Fruit fly (Drosophila melanogaster) whole organism, embryonic: Measurements from ENCODE around the gene CG7058.

ENCODE experiments used
- Atf3 ChIP-seq: fragments of 200-800 bp; sonication (Bioruptor generic); optimal IDR thresholded peaks from 3 replicates; lab custom pipeline; 2016; ENCODE audit warnings: missing biosample characterization, missing genetic modification characterization
- B-H2 ChIP-seq: fragments of 200-800 bp; sonication (Bioruptor generic); optimal IDR thresholded peaks from 2 replicates; lab custom pipeline; 2018; ENCODE audit warnings: missing biosample characterization, mild to moderate bottlenecking, missing genetic modification characterization
- Blimp-1 ChIP-seq: fragments of 200-800 bp; sonication (Bioruptor generic); optimal IDR thresholded peaks from 3 replicates; lab custom pipeline; 2018; ENCODE audit warnings: missing biosample characterization, missing genetic modification characterization, mild to moderate bottlenecking, moderate library complexity, missing genetic modification reagents
- CG10654 ChIP-seq: fragments of 200-800 bp; sonication (Bioruptor generic); optimal IDR thresholded peaks from 2 replicates; lab custom pipeline; 2016; ENCODE audit warnings: missing biosample characterization, missing genetic modification characterization
- CG11093 ChIP-seq: fragments of 200-800 bp; sonication (Bioruptor generic); IDR thresholded peaks from 3 replicates; pipeline ENCODE4 v1.3.6; 2022; ENCODE audit warnings: missing biosample characterization, missing genetic modification characterization
- CG11560 ChIP-seq: fragments of 200-800 bp; sonication (Bioruptor generic); IDR thresholded peaks from 3 replicates; pipeline ENCODE4 v1.3.6; 2022; ENCODE audit warnings: missing biosample characterization, missing genetic modification characterization
- CG13424 ChIP-seq: fragments of 200-800 bp; sonication (Bioruptor generic); optimal IDR thresholded peaks from 2 replicates; lab custom pipeline; 2019; ENCODE audit warnings: missing biosample characterization, mild to moderate bottlenecking, missing genetic modification characterization, moderate library complexity
- CG14667 ChIP-seq: fragments of 200-800 bp; sonication (Bioruptor generic); IDR thresholded peaks from 2 replicates; pipeline ENCODE4 v1.3.6; 2022; ENCODE audit warnings: missing biosample characterization, missing genetic modification characterization
- CG17328 ChIP-seq: fragments of 200-800 bp; sonication (Bioruptor generic); IDR thresholded peaks from 2 replicates; pipeline ENCODE4 v1.3.6; 2022; ENCODE audit warnings: missing biosample characterization, missing genetic modification characterization
- CG17359 ChIP-seq: fragments of 200-800 bp; sonication (Bioruptor generic); optimal IDR thresholded peaks from 3 replicates; lab custom pipeline; 2018; ENCODE audit warnings: missing biosample characterization, mild to moderate bottlenecking, missing genetic modification characterization, moderate library complexity
- CG18011 ChIP-seq: fragments of 200-800 bp; sonication (Bioruptor generic); optimal IDR thresholded peaks from 2 replicates; lab custom pipeline; 2017; ENCODE audit warnings: missing biosample characterization, missing genetic modification characterization, mild to moderate bottlenecking, moderate library complexity, missing genotype
- CG18764 ChIP-seq: fragments of 200-800 bp; sonication (Bioruptor generic); optimal IDR thresholded peaks from 3 replicates; lab custom pipeline; 2016; ENCODE audit warnings: missing biosample characterization, missing genetic modification characterization
- CG31388 ChIP-seq: fragments of 200-800 bp; sonication (Bioruptor generic); optimal IDR thresholded peaks from 2 replicates; lab custom pipeline; 2016; ENCODE audit warnings: missing biosample characterization, missing genetic modification characterization
- CG33213 ChIP-seq: fragments of 200-800 bp; sonication (Bioruptor generic); optimal IDR thresholded peaks from 3 replicates; lab custom pipeline; 2016; ENCODE audit warnings: missing biosample characterization, missing genetic modification characterization
- CG4282 ChIP-seq: fragments of 200-800 bp; sonication (Bioruptor generic); optimal IDR thresholded peaks from 2 replicates; lab custom pipeline; 2016; ENCODE audit warnings: missing biosample characterization, missing genetic modification characterization
- CG4424 ChIP-seq: fragments of 200-800 bp; sonication (Bioruptor generic); optimal IDR thresholded peaks from 3 replicates; lab custom pipeline; 2016; ENCODE audit warnings: missing biosample characterization, missing genetic modification characterization
- CG5180 ChIP-seq: fragments of 200-800 bp; sonication (Bioruptor generic); optimal IDR thresholded peaks from 3 replicates; lab custom pipeline; 2017; ENCODE audit warnings: missing biosample characterization, missing genetic modification characterization, mild to moderate bottlenecking, moderate library complexity, missing genetic modification reagents
- CG7357 ChIP-seq: fragments of 200-800 bp; sonication (Bioruptor generic); IDR thresholded peaks from 3 replicates; pipeline ENCODE4 v1.3.6; 2022; ENCODE audit warnings: missing biosample characterization, missing genetic modification characterization
- CG7786 ChIP-seq: fragments of 200-800 bp; sonication (Bioruptor generic); optimal IDR thresholded peaks from 2 replicates; lab custom pipeline; 2016; ENCODE audit warnings: missing biosample characterization, missing genetic modification characterization
- CG7963 ChIP-seq: fragments of 200-800 bp; sonication (Bioruptor generic); IDR thresholded peaks from 3 replicates; pipeline ENCODE4 v1.3.6; 2022; ENCODE audit warnings: missing biosample characterization, missing genetic modification characterization; ENCODE audit not compliant: partially characterized antibody
- CG8281 ChIP-seq: fragments of 200-800 bp; sonication (Bioruptor generic); optimal IDR thresholded peaks from 2 replicates; lab custom pipeline; 2018; ENCODE audit warnings: missing biosample characterization, mild to moderate bottlenecking, missing genetic modification characterization, moderate library complexity
- CG8290 ChIP-seq, 3 experiments: fragments of 200-800 bp; sonication (Bioruptor generic); optimal IDR thresholded peaks; 2 replicates each; lab custom pipeline; 2016 to 2019; ENCODE audit warnings: missing biosample characterization in 3 of 3, missing genetic modification characterization in 3 of 3, mild to moderate bottlenecking in 2 of 3, moderate library complexity in 1 of 3
- CG9727 ChIP-seq: fragments of 200-800 bp; sonication (Bioruptor generic); optimal IDR thresholded peaks from 3 replicates; lab custom pipeline; 2017; ENCODE audit warnings: missing biosample characterization, mild to moderate bottlenecking, missing genetic modification characterization
- CkIIα-i1 ChIP-seq: fragments of 200-800 bp; sonication (Bioruptor generic); IDR thresholded peaks from 2 replicates; pipeline ENCODE4 v1.3.6; 2022; ENCODE audit warnings: missing biosample characterization, missing genetic modification characterization
- D19A ChIP-seq: fragments of 200-800 bp; optimal IDR thresholded peaks from 3 replicates; lab custom pipeline; 2019; ENCODE audit warnings: missing biosample characterization, mild to moderate bottlenecking, missing genetic modification characterization, moderate library complexity
- HLH54F ChIP-seq: fragments of 200-800 bp; sonication (Bioruptor generic); optimal IDR thresholded peaks from 3 replicates; lab custom pipeline; 2016; ENCODE audit warnings: missing biosample characterization, missing genetic modification characterization
- MTF-1 ChIP-seq: fragments of 200-800 bp; sonication (Bioruptor generic); optimal IDR thresholded peaks from 2 replicates; lab custom pipeline; 2018; ENCODE audit warnings: missing biosample characterization, mild to moderate bottlenecking, missing genetic modification characterization, borderline replicate concordance
- Oli ChIP-seq: fragments of 200-800 bp; sonication (Bioruptor generic); optimal IDR thresholded peaks from 2 replicates; lab custom pipeline; 2018; ENCODE audit warnings: missing biosample characterization, mild to moderate bottlenecking, missing genetic modification characterization, moderate library complexity
- TFAM ChIP-seq: fragments of 200-800 bp; sonication (Bioruptor generic); optimal IDR thresholded peaks from 2 replicates; lab custom pipeline; 2017; ENCODE audit warnings: missing biosample characterization, missing genetic modification characterization, inconsistent platforms
- Xrp1 ChIP-seq: fragments of 200-800 bp; sonication (Bioruptor generic); IDR thresholded peaks from 2 replicates; pipeline ENCODE4 v1.3.6; 2022; ENCODE audit warnings: missing biosample characterization, missing genetic modification characterization
- abd-A ChIP-seq: fragments of 200-800 bp; sonication (Bioruptor generic); optimal IDR thresholded peaks from 3 replicates; lab custom pipeline; 2019; ENCODE audit warnings: missing biosample characterization, mild to moderate bottlenecking, missing genetic modification characterization, moderate library complexity
- ac ChIP-seq: fragments of 200-800 bp; sonication (Bioruptor generic); optimal IDR thresholded peaks from 3 replicates; lab custom pipeline; 2017; ENCODE audit warnings: missing biosample characterization, mild to moderate bottlenecking, missing genetic modification characterization
- crp ChIP-seq, 2 experiments: fragments of 200-800 bp; sonication (Bioruptor generic); optimal IDR thresholded peaks; 2 replicates in 1 of 2; 3 replicates in 1 of 2; lab custom pipeline; 2017; ENCODE audit warnings: missing biosample characterization in 2 of 2, missing genetic modification characterization in 2 of 2, mild to moderate bottlenecking in 1 of 2, moderate library complexity in 1 of 2
- dysf ChIP-seq: fragments of 200-800 bp; sonication (Bioruptor generic); IDR thresholded peaks from 3 replicates; pipeline ENCODE4 v1.3.6; 2022; ENCODE audit warnings: missing biosample characterization, missing genetic modification characterization
- gsb-n ChIP-seq: fragments of 200-800 bp; sonication (Bioruptor generic); optimal IDR thresholded peaks from 3 replicates; lab custom pipeline; 2018; ENCODE audit warnings: missing biosample characterization, mild to moderate bottlenecking, missing genetic modification characterization
- gt ChIP-seq: fragments of 200-800 bp; sonication (Bioruptor generic); IDR thresholded peaks from 2 replicates; pipeline ENCODE4 v1.3.6; 2022; ENCODE audit warnings: missing biosample characterization, missing genetic modification characterization
- h ChIP-seq: fragments of >200 bp; optimal IDR thresholded peaks from 2 replicates; lab custom pipeline; 2017
- hth ChIP-seq: fragments of >200 bp; optimal IDR thresholded peaks from 2 replicates; lab custom pipeline; 2017; ENCODE audit warnings: inconsistent platforms
- lab ChIP-seq: fragments of 200-800 bp; sonication (Bioruptor generic); optimal IDR thresholded peaks from 3 replicates; lab custom pipeline; 2017; ENCODE audit warnings: missing biosample characterization, missing genetic modification characterization, mild to moderate bottlenecking, moderate library complexity, missing genetic modification reagents
- mld ChIP-seq: fragments of 200-800 bp; sonication (Bioruptor generic); IDR thresholded peaks from 3 replicates; pipeline ENCODE4 v1.3.6; 2022; ENCODE audit warnings: missing biosample characterization, missing genetic modification characterization; ENCODE audit not compliant: partially characterized antibody
- pb ChIP-seq: fragments of 200-800 bp; sonication (Bioruptor generic); optimal IDR thresholded peaks from 3 replicates; lab custom pipeline; 2016; ENCODE audit warnings: missing biosample characterization, missing genetic modification characterization
- peb ChIP-seq: fragments of 200-800 bp; sonication (Bioruptor generic); IDR thresholded peaks from 2 replicates; pipeline ENCODE4 v1.3.6; 2022; ENCODE audit warnings: missing biosample characterization, missing genetic modification characterization
- pfk ChIP-seq: fragments of 200-800 bp; sonication (Bioruptor generic); optimal IDR thresholded peaks from 2 replicates; lab custom pipeline; 2018; ENCODE audit warnings: missing biosample characterization, mild to moderate bottlenecking, missing genetic modification characterization, moderate library complexity
- pita ChIP-seq: fragments of 200-800 bp; sonication (Bioruptor generic); optimal IDR thresholded peaks from 2 replicates; lab custom pipeline; 2017; ENCODE audit warnings: missing biosample characterization, mild to moderate bottlenecking, missing genetic modification characterization
- so ChIP-seq: fragments of 200-800 bp; sonication (Bioruptor generic); IDR thresholded peaks from 3 replicates; pipeline ENCODE4 v1.3.6; 2022; ENCODE audit warnings: missing biosample characterization, missing genetic modification characterization
- sqz ChIP-seq: fragments of 200-800 bp; sonication (Bioruptor generic); optimal IDR thresholded peaks from 3 replicates; lab custom pipeline; 2018; ENCODE audit warnings: missing biosample characterization, mild to moderate bottlenecking, missing genetic modification characterization
- tup ChIP-seq: fragments of 200-800 bp; sonication (Bioruptor generic); optimal IDR thresholded peaks from 2 replicates; lab custom pipeline; 2016; ENCODE audit warnings: missing biosample characterization, mild to moderate bottlenecking, missing genetic modification characterization, moderate library complexity
- zen ChIP-seq: fragments of 200-800 bp; sonication (Bioruptor generic); optimal IDR thresholded peaks from 3 replicates; lab custom pipeline; 2018; ENCODE audit warnings: missing biosample characterization, mild to moderate bottlenecking, missing genetic modification characterization, moderate library complexity

The CG7058 gene

dm6 chrX:18843229-18844033, 36.9 kb downstream of the CG7058 start, which contains the start of gene htk (continued):
- peak; percentile 49 for TF ChIP-seq lab (GFP tag; lab: Kevin White, UChicago)
- TF ChIP-seq Xrp1 (GFP tag; lab: Robert Waterston, UW), result peak; percentile 64
- TF ChIP-seq TFAM (GFP tag; lab: Kevin White, UChicago), result no peak
- peak; percentile 45 for TF ChIP-seq Atf3 (GFP tag; lab: Kevin White, UChicago)
- no peak for TF ChIP-seq sqz (GFP tag; lab: Kevin White, UChicago)
- peak; percentile 87 for TF ChIP-seq CG8290 (GFP tag; optimal IDR thresholded peaks at IDR 0.05; lab: Kevin White, UChicago)
- peak; percentile 52 to 88 for TF ChIP-seq CG8290 (tag; optimal IDR thresholded peaks at IDR 0.05; lab: Kevin White, UChicago)
- TF ChIP-seq HLH54F, result peak; percentile 65
- TF ChIP-seq dysf (GFP tag; lab: Robert Waterston, UW), result peak; percentile 76
- TF ChIP-seq CG7357 (GFP tag; lab: Robert Waterston, UW), result no peak
- TF ChIP-seq peb (GFP tag; lab: Robert Waterston, UW), result 0 out of 2 replicates have a peak, but pooled peaks have one; percentile 40
- TF ChIP-seq mld (GFP tag; lab: Robert Waterston, UW), result peak; percentile 76; the same call in 2 of the 3 replicates
- TF ChIP-seq tup, result peak; percentile 5
- no peak for TF ChIP-seq CkIIα-i1 (GFP tag; lab: Robert Waterston, UW)
- peak; percentile 44 for TF ChIP-seq CG9727
- TF ChIP-seq CG13424 (tag; lab: Kevin White, UChicago), result peak; percentile 46
- TF ChIP-seq CG4282 (GFP tag; lab: Kevin White, UChicago), result peak; percentile 51
- TF ChIP-seq hth (lab: Kevin White, UChicago), result no peak
- no peak for TF ChIP-seq h (lab: Kevin White, UChicago)
- TF ChIP-seq ac, result no peak
- TF ChIP-seq CG5180 (GFP tag; lab: Kevin White, UChicago), result no peak
- TF ChIP-seq pb (GFP tag; lab: Kevin White, UChicago), result no peak
- TF ChIP-seq CG11560 (tag; lab: Robert Waterston, UW), result peak; percentile 81
- peak; percentile 51 for TF ChIP-seq pita (GFP tag; lab: Kevin White, UChicago)
- no peak for TF ChIP-seq gt (GFP tag; lab: Robert Waterston, UW)
- TF ChIP-seq CG18011 (GFP tag; lab: Kevin White, UChicago), result peak; percentile 3
- peak; percentile 80 for TF ChIP-seq CG33213 (GFP tag; lab: Kevin White, UChicago)
- TF ChIP-seq so (GFP tag; lab: Robert Waterston, UW), result no peak
- peak; percentile 83 for TF ChIP-seq CG7963
- peak; percentile 46 for TF ChIP-seq D19A (tag; lab: Kevin White, UChicago)
- peak; percentile 64 for TF ChIP-seq CG18764 (GFP tag; lab: Kevin White, UChicago)
- TF ChIP-seq Oli, result peak; percentile 9
- peak; percentile 31 for TF ChIP-seq pfk (GFP tag; lab: Kevin White, UChicago)
- TF ChIP-seq CG10654 (GFP tag; lab: Kevin White, UChicago), result peak; percentile 65
- peak; percentile 72 for TF ChIP-seq zen (tag; lab: Kevin White, UChicago)
- peak; percentile 54 for TF ChIP-seq CG7786
- TF ChIP-seq MTF-1 (GFP tag; lab: Kevin White, UChicago), result peak; percentile 70
- peak; percentile 33 for TF ChIP-seq gsb-n (tag; lab: Kevin White, UChicago)
- no peak for TF ChIP-seq CG8281 (tag; lab: Kevin White, UChicago)
- peak; percentile 53 for TF ChIP-seq CG4424 (GFP tag; lab: Kevin White, UChicago)
- TF ChIP-seq abd-A, result no peak
- peak; percentile 72 for TF ChIP-seq B-H2 (GFP tag; lab: Kevin White, UChicago)
- peak; percentile 55 for TF ChIP-seq CG14667 (GFP tag; lab: Robert Waterston, UW)
- TF ChIP-seq CG17359 (tag; lab: Kevin White, UChicago), result peak; percentile 71
- TF ChIP-seq Blimp-1 (GFP tag; lab: Kevin White, UChicago), result peak; percentile 28
- TF ChIP-seq CG11093 (GFP tag; lab: Robert Waterston, UW), result 0 out of 3 replicates have a peak, but pooled peaks have one; percentile 33
- peak; percentile 64 for TF ChIP-seq CG17328 (GFP tag; lab: Robert Waterston, UW)
- TF ChIP-seq crp (GFP tag; optimal IDR thresholded peaks at IDR 0.05; lab: Kevin White, UChicago), result peak in 1 of 2 experiments; percentile 78
- peak; percentile 41 for TF ChIP-seq CG31388
